Fruit fly (Drosophila melanogaster) whole organism, embryonic: ENCODE results near the gene CG43850.

ENCODE experiments used
- Antp ChIP-seq: fragments of 200-800 bp; sonication (Bioruptor generic); optimal IDR thresholded peaks from 3 replicates; lab custom pipeline; 2016; ENCODE audit warnings: missing biosample characterization, missing genetic modification characterization
- BEAF-32 ChIP-seq: fragments of 200-800 bp; sonication (Bioruptor generic); optimal IDR thresholded peaks from 3 replicates; lab custom pipeline; 2017; ENCODE audit warnings: missing biosample characterization, missing genetic modification characterization, mild to moderate bottlenecking, moderate library complexity, missing genetic modification reagents
- CG10431 ChIP-seq: fragments of 200-800 bp; sonication (Bioruptor generic); optimal IDR thresholded peaks from 3 replicates; lab custom pipeline; 2018; ENCODE audit warnings: missing biosample characterization, mild to moderate bottlenecking, missing genetic modification characterization
- CG11504 ChIP-seq: fragments of 200-800 bp; sonication (Bioruptor generic); optimal IDR thresholded peaks from 3 replicates; lab custom pipeline; 2019; ENCODE audit warnings: missing biosample characterization, mild to moderate bottlenecking, missing genetic modification characterization, moderate library complexity
- CG1233 ChIP-seq: fragments of 200-800 bp; sonication (Bioruptor generic); optimal IDR thresholded peaks from 4 replicates; lab custom pipeline; 2018; ENCODE audit warnings: missing biosample characterization, mild to moderate bottlenecking, missing genetic modification characterization
- CG12942 ChIP-seq: fragments of 200-800 bp; sonication (Bioruptor generic); optimal IDR thresholded peaks from 3 replicates; lab custom pipeline; 2016; ENCODE audit warnings: missing biosample characterization, missing genetic modification characterization
- CG13424 ChIP-seq: fragments of 200-800 bp; sonication (Bioruptor generic); optimal IDR thresholded peaks from 2 replicates; lab custom pipeline; 2019; ENCODE audit warnings: missing biosample characterization, mild to moderate bottlenecking, missing genetic modification characterization, moderate library complexity
- CG1647 ChIP-seq: fragments of 200-800 bp; sonication (Bioruptor generic); optimal IDR thresholded peaks from 3 replicates; lab custom pipeline; 2016; ENCODE audit warnings: missing biosample characterization, missing genetic modification characterization
- CG16863 ChIP-seq: fragments of 200-800 bp; sonication (Bioruptor generic); optimal IDR thresholded peaks from 3 replicates; lab custom pipeline; 2016; ENCODE audit warnings: missing biosample characterization, missing genetic modification characterization
- CG2120 ChIP-seq: fragments of 200-800 bp; sonication (Bioruptor generic); optimal IDR thresholded peaks from 3 replicates; lab custom pipeline; 2016; ENCODE audit warnings: missing biosample characterization, missing genetic modification characterization
- CG30431 ChIP-seq: fragments of 200-800 bp; sonication (Bioruptor generic); optimal IDR thresholded peaks from 2 replicates; lab custom pipeline; 2017; ENCODE audit warnings: missing biosample characterization, missing genetic modification characterization
- CG3407 ChIP-seq: fragments of 200-800 bp; sonication (Bioruptor generic); optimal IDR thresholded peaks from 2 replicates; lab custom pipeline; 2018; ENCODE audit warnings: missing biosample characterization, mild to moderate bottlenecking, missing genetic modification characterization
- CG3847 ChIP-seq: fragments of 200-800 bp; sonication (Bioruptor generic); IDR thresholded peaks from 2 replicates; pipeline ENCODE4 v1.3.6; 2022; ENCODE audit warnings: missing biosample characterization, missing genetic modification characterization
- CG4328 ChIP-seq: fragments of 200-800 bp; sonication (Bioruptor generic); optimal IDR thresholded peaks from 3 replicates; lab custom pipeline; 2017; ENCODE audit warnings: missing biosample characterization, missing genetic modification reagents, missing genetic modification characterization
- CG4360 ChIP-seq: fragments of 200-800 bp; sonication (Bioruptor generic); IDR thresholded peaks from 2 replicates; pipeline ENCODE4 v1.3.6; 2022; ENCODE audit warnings: missing biosample characterization, missing genetic modification characterization
- CG6765 ChIP-seq: fragments of 200-800 bp; sonication (Bioruptor generic); optimal IDR thresholded peaks from 3 replicates; lab custom pipeline; 2017; ENCODE audit warnings: missing biosample characterization, mild to moderate bottlenecking, missing genetic modification characterization
- CG7963 ChIP-seq: fragments of 200-800 bp; sonication (Bioruptor generic); IDR thresholded peaks from 3 replicates; pipeline ENCODE4 v1.3.6; 2022; ENCODE audit warnings: missing biosample characterization, missing genetic modification characterization; ENCODE audit not compliant: partially characterized antibody
- CG9797 ChIP-seq: fragments of 200-800 bp; sonication (Bioruptor generic); optimal IDR thresholded peaks from 3 replicates; lab custom pipeline; 2018; ENCODE audit warnings: missing biosample characterization, mild to moderate bottlenecking, missing genetic modification characterization
- CG9817 ChIP-seq: fragments of 200-800 bp; sonication (Bioruptor generic); optimal IDR thresholded peaks from 2 replicates; lab custom pipeline; 2018; ENCODE audit warnings: missing biosample characterization, mild to moderate bottlenecking, missing genetic modification characterization, moderate library complexity
- CTCF ChIP-seq: fragments of 200-800 bp; sonication (Bioruptor generic); optimal IDR thresholded peaks from 2 replicates; lab custom pipeline; 2017; ENCODE audit warnings: missing biosample characterization, mild to moderate bottlenecking, missing genetic modification characterization, moderate library complexity
- Fer3 ChIP-seq: fragments of 200-800 bp; sonication (Bioruptor generic); optimal IDR thresholded peaks from 2 replicates; lab custom pipeline; 2018; ENCODE audit warnings: missing biosample characterization, mild to moderate bottlenecking, missing genetic modification characterization, moderate library complexity
- Hey ChIP-seq: fragments of 200-800 bp; sonication (Bioruptor generic); optimal IDR thresholded peaks from 3 replicates; lab custom pipeline; 2018; ENCODE audit warnings: missing biosample characterization, mild to moderate bottlenecking, missing genetic modification characterization
- NFAT ChIP-seq: fragments of 200-800 bp; sonication (Bioruptor generic); IDR thresholded peaks from 2 replicates; pipeline ENCODE4 v1.3.6; 2022; ENCODE audit warnings: missing biosample characterization, missing genetic modification characterization
- Rfx ChIP-seq: fragments of 200-800 bp; sonication (Bioruptor generic); IDR thresholded peaks from 2 replicates; pipeline ENCODE4 v1.3.6; 2022; ENCODE audit warnings: missing biosample characterization, missing genetic modification characterization
- Sox100B ChIP-seq: fragments of 200-800 bp; sonication (Bioruptor generic); optimal IDR thresholded peaks from 3 replicates; lab custom pipeline; 2018; ENCODE audit warnings: missing biosample characterization, mild to moderate bottlenecking, missing genetic modification characterization
- Usf ChIP-seq: fragments of 200-800 bp; sonication (Bioruptor generic); optimal IDR thresholded peaks from 2 replicates; lab custom pipeline; 2017; ENCODE audit warnings: missing genotype, missing biosample characterization, missing genetic modification characterization
- ab ChIP-seq: fragments of 200-800 bp; sonication (Bioruptor generic); optimal IDR thresholded peaks from 2 replicates; lab custom pipeline; 2016; ENCODE audit warnings: missing biosample characterization, missing genetic modification characterization
- ato ChIP-seq: fragments of 200-800 bp; sonication (Bioruptor generic); IDR thresholded peaks from 2 replicates; pipeline ENCODE4 v1.3.6; 2022; ENCODE audit warnings: missing biosample characterization, missing genetic modification characterization; ENCODE audit not compliant: partially characterized antibody
- bbx ChIP-seq: fragments of 200-800 bp; sonication (Bioruptor generic); IDR thresholded peaks from 2 replicates; pipeline ENCODE4 v1.3.6; 2022; ENCODE audit warnings: missing biosample characterization, missing genetic modification characterization; ENCODE audit not compliant: partially characterized antibody
- cas ChIP-seq: fragments of 200-800 bp; sonication (Bioruptor generic); IDR thresholded peaks from 2 replicates; pipeline ENCODE4 v1.3.6; 2022; ENCODE audit warnings: missing biosample characterization, missing genetic modification characterization
- chif ChIP-seq, 2 experiments: fragments of 200-800 bp; sonication (Bioruptor generic); optimal IDR thresholded peaks; 3 replicates each; lab custom pipeline; 2016; ENCODE audit warnings: missing biosample characterization in 2 of 2, missing genetic modification characterization in 2 of 2
- chn ChIP-seq: fragments of 200-800 bp; sonication (Bioruptor generic); optimal IDR thresholded peaks from 2 replicates; lab custom pipeline; 2016; ENCODE audit warnings: missing biosample characterization, missing genetic modification characterization
- crol ChIP-seq: fragments of 200-800 bp; sonication (Bioruptor generic); IDR thresholded peaks from 2 replicates; pipeline ENCODE4 v1.3.6; 2022; ENCODE audit warnings: missing biosample characterization, missing genetic modification characterization
- da ChIP-seq: fragments of 200-800 bp; sonication (Bioruptor generic); optimal IDR thresholded peaks from 2 replicates; lab custom pipeline; 2016; ENCODE audit warnings: missing biosample characterization, missing genetic modification characterization
- exex ChIP-seq: fragments of 200-800 bp; sonication (Bioruptor generic); optimal IDR thresholded peaks from 4 replicates; lab custom pipeline; 2018; ENCODE audit warnings: missing biosample characterization, mild to moderate bottlenecking, missing genetic modification characterization, moderate library complexity
- fd3F ChIP-seq: fragments of 200-800 bp; sonication (Bioruptor generic); optimal IDR thresholded peaks from 2 replicates; lab custom pipeline; 2018; ENCODE audit warnings: missing biosample characterization, mild to moderate bottlenecking, missing genetic modification characterization, moderate library complexity
- gcm ChIP-seq: fragments of 200-800 bp; sonication (Bioruptor generic); optimal IDR thresholded peaks from 2 replicates; lab custom pipeline; 2019; ENCODE audit warnings: missing biosample characterization, mild to moderate bottlenecking, missing genetic modification characterization, moderate library complexity
- gcm2 ChIP-seq: fragments of 200-800 bp; sonication (Bioruptor generic); optimal IDR thresholded peaks from 2 replicates; lab custom pipeline; 2016; ENCODE audit warnings: missing biosample characterization, missing genetic modification characterization
- gfzf ChIP-seq: fragments of 200-800 bp; sonication (Bioruptor generic); optimal IDR thresholded peaks from 2 replicates; lab custom pipeline; 2016; ENCODE audit warnings: missing biosample characterization, mild to moderate bottlenecking, missing genetic modification characterization, moderate library complexity
- hbn ChIP-seq: fragments of 200-800 bp; sonication (Bioruptor generic); IDR thresholded peaks from 2 replicates; pipeline ENCODE4 v1.3.6; 2022; ENCODE audit warnings: missing biosample characterization, missing genetic modification characterization; ENCODE audit not compliant: partially characterized antibody
- lilli ChIP-seq: fragments of 200-800 bp; sonication (Bioruptor generic); optimal IDR thresholded peaks from 3 replicates; lab custom pipeline; 2016; ENCODE audit warnings: missing biosample characterization, missing genetic modification characterization
- lola ChIP-seq, 3 experiments: fragments of >200 bp in 2 of 3; fragments of 200-800 bp in 1 of 3; sonication (Bioruptor generic) in 1 of 3; optimal IDR thresholded peaks; 2 replicates each; lab custom pipeline; 2017 to 2019; ENCODE audit warnings: missing biosample characterization in 3 of 3, missing genetic modification characterization in 3 of 3, mild to moderate bottlenecking in 1 of 3, moderate library complexity in 1 of 3
- luna ChIP-seq: fragments of 200-800 bp; sonication (Bioruptor generic); optimal IDR thresholded peaks from 2 replicates; lab custom pipeline; 2016; ENCODE audit warnings: missing biosample characterization, missing genetic modification characterization
- repo ChIP-seq: fragments of 200-800 bp; sonication (Bioruptor generic); optimal IDR thresholded peaks from 2 replicates; lab custom pipeline; 2016; ENCODE audit warnings: missing biosample characterization, missing genetic modification characterization
- sqz ChIP-seq: fragments of 200-800 bp; sonication (Bioruptor generic); optimal IDR thresholded peaks from 3 replicates; lab custom pipeline; 2018; ENCODE audit warnings: missing biosample characterization, mild to moderate bottlenecking, missing genetic modification characterization
- stc ChIP-seq: fragments of 200-800 bp; sonication (Bioruptor generic); IDR thresholded peaks from 2 replicates; pipeline ENCODE4 v1.3.6; 2022; ENCODE audit warnings: missing biosample characterization, missing genetic modification characterization
- trem ChIP-seq: fragments of 200-800 bp; optimal IDR thresholded peaks from 3 replicates; lab custom pipeline; 2019; ENCODE audit warnings: missing biosample characterization, mild to moderate bottlenecking, missing genetic modification characterization, moderate library complexity
- vfl ChIP-seq: fragments of 200-800 bp; sonication (Bioruptor generic); optimal IDR thresholded peaks from 2 replicates; lab custom pipeline; 2016; ENCODE audit warnings: missing biosample characterization, missing genetic modification characterization
- zen2 ChIP-seq: fragments of 200-800 bp; sonication (Bioruptor generic); IDR thresholded peaks from 3 replicates; pipeline ENCODE4 v1.3.6; 2022; ENCODE audit warnings: missing biosample characterization, missing genetic modification characterization; ENCODE audit not compliant: partially characterized antibody

Gene CG43850

dm6 chr2L:13373435-13374242, 41.6 kb upstream of the CG43850 start, which contains the start of the genes Bdp1 and CG6565 (continued):
- peak; percentile 98 for TF ChIP-seq Sox100B (GFP tag; lab: Kevin White, UChicago)
- TF ChIP-seq stc (GFP tag; lab: Robert Waterston, UW): peak; percentile 83
- TF ChIP-seq ab (GFP tag; lab: Kevin White, UChicago): peak; percentile 97
- TF ChIP-seq exex (tag; lab: Kevin White, UChicago): peak; percentile 81
- no peak for TF ChIP-seq hbn (GFP tag; lab: Robert Waterston, UW)
- TF ChIP-seq Antp (GFP tag; lab: Kevin White, UChicago): peak; percentile 98
- peak; percentile 98 for TF ChIP-seq CG16863 (GFP tag; lab: Kevin White, UChicago)
- peak; percentile 98 for TF ChIP-seq CG12942 (GFP tag; lab: Kevin White, UChicago)
- peak; percentile 96 for TF ChIP-seq Rfx (GFP tag; lab: Robert Waterston, UW)
- TF ChIP-seq trem: peak; percentile 78
- no peak; the same call in 1 of the 2 replicates for TF ChIP-seq bbx (GFP tag; lab: Robert Waterston, UW)
- peak; percentile 97 for TF ChIP-seq Usf (GFP tag; lab: Kevin White, UChicago)
- peak; percentile 97 for TF ChIP-seq da (GFP tag; lab: Kevin White, UChicago)
- TF ChIP-seq CG10431 (GFP tag; lab: Kevin White, UChicago): peak; percentile 82
- peak; percentile 96 for TF ChIP-seq CG4328 (GFP tag; lab: Kevin White, UChicago)
- peak; percentile 44 for TF ChIP-seq CG9797
- peak; percentile 98 for TF ChIP-seq CG1647 (GFP tag; lab: Kevin White, UChicago)
- peak; percentile 92 for TF ChIP-seq sqz (GFP tag; lab: Kevin White, UChicago)
- TF ChIP-seq repo: peak; percentile 96
- peak; percentile 70 for TF ChIP-seq BEAF-32 (GFP tag; lab: Kevin White, UChicago)
- peak; percentile 33 for TF ChIP-seq gfzf
- TF ChIP-seq CG11504 (tag; lab: Kevin White, UChicago): peak; percentile 95
- TF ChIP-seq CG4360: peak; percentile 48; the same call in 1 of the 2 replicates
- peak; percentile 98 for TF ChIP-seq CG3847 (GFP tag; lab: Robert Waterston, UW)
- peak; percentile 95 for TF ChIP-seq fd3F (GFP tag; lab: Kevin White, UChicago)
- TF ChIP-seq Fer3 (tag; lab: Kevin White, UChicago): peak; percentile 94
- peak; percentile 97 for TF ChIP-seq luna (GFP tag; lab: Kevin White, UChicago)
- TF ChIP-seq cas: peak; percentile 89
- TF ChIP-seq Hey (tag; lab: Kevin White, UChicago): peak; percentile 85
- peak; percentile 94 for TF ChIP-seq crol (GFP tag; lab: Robert Waterston, UW)
- peak; percentile 90 for TF ChIP-seq gcm (GFP tag; lab: Kevin White, UChicago)
- TF ChIP-seq NFAT: peak; percentile 90
- TF ChIP-seq lola (GFP tag; optimal IDR thresholded peaks at IDR 0.05; lab: Kevin White, UChicago): peak in 1 of 3 experiments; percentile 97
- no peak for TF ChIP-seq zen2 (GFP tag; lab: Robert Waterston, UW)
- TF ChIP-seq ato (GFP tag; lab: Robert Waterston, UW): no peak
- peak; percentile 98 to 99 for TF ChIP-seq chif (GFP tag; optimal IDR thresholded peaks at IDR 0.05; lab: Kevin White, UChicago)
- TF ChIP-seq CG1233 (GFP tag; lab: Kevin White, UChicago): peak; percentile 96
- TF ChIP-seq chn: peak; percentile 99
- TF ChIP-seq vfl: peak; percentile 97
- peak; percentile 50 for TF ChIP-seq CTCF (GFP tag; lab: Kevin White, UChicago)
- peak; percentile 99 for TF ChIP-seq CG2120
- TF ChIP-seq CG7963 (GFP tag; lab: Robert Waterston, UW): no peak
- peak; percentile 97 for TF ChIP-seq gcm2
- TF ChIP-seq CG6765 (GFP tag; lab: Kevin White, UChicago): peak; percentile 85
- peak; percentile 97 for TF ChIP-seq CG13424 (tag; lab: Kevin White, UChicago)
- TF ChIP-seq CG9817 (tag; lab: Kevin White, UChicago): peak; percentile 97
- peak; percentile 99 for TF ChIP-seq lilli
- TF ChIP-seq CG30431 (GFP tag; lab: Kevin White, UChicago): peak; percentile 98
- TF ChIP-seq CG3407 (GFP tag; lab: Kevin White, UChicago): peak; percentile 94
